Worm (Caenorhabditis elegans) whole organism, L3 larva: Measurements from ENCODE around the gene clec-168.
A peak's percentile ranks its signal among the peaks of the same experiment; 100 is the strongest.

ENCODE experiments used
- R02D3.7 ChIP-seq: fragments of 150-350 bp; optimal IDR thresholded peaks from 2 replicates; lab custom pipeline; 2014; ENCODE audit warnings: missing biosample characterization, missing genetic modification characterization
- ZK546.5 ChIP-seq: sonication (generic microtip); optimal IDR thresholded peaks from 2 replicates; lab custom pipeline; 2017; ENCODE audit warnings: missing biosample characterization, missing genetic modification characterization
- aly-2 ChIP-seq: fragments of 150-350 bp; optimal IDR thresholded peaks from 2 replicates; lab custom pipeline; 2014; ENCODE audit warnings: missing biosample characterization, missing genetic modification characterization
- ama-1 ChIP-seq: fragments of 150-350 bp; optimal IDR thresholded peaks from 2 replicates; lab custom pipeline; 2018
- ceh-16 ChIP-seq: sonication (generic microtip); optimal IDR thresholded peaks from 2 replicates; lab custom pipeline; 2017; ENCODE audit warnings: missing biosample characterization, missing genetic modification characterization
- ceh-28 ChIP-seq: fragments of 150-350 bp; optimal IDR thresholded peaks from 2 replicates; lab custom pipeline; 2014; ENCODE audit warnings: missing biosample characterization, missing genetic modification reagents, missing genetic modification characterization
- ceh-82 ChIP-seq: fragments of 150-350 bp; optimal IDR thresholded peaks from 2 replicates; lab custom pipeline; 2014; ENCODE audit warnings: missing biosample characterization, missing genetic modification characterization
- egl-27 ChIP-seq: sonication (generic microtip); optimal IDR thresholded peaks from 4 replicates; lab custom pipeline; 2017; ENCODE audit warnings: missing biosample characterization, missing genetic modification reagents, missing genetic modification characterization
- egl-5 ChIP-seq: fragments of 150-350 bp; optimal IDR thresholded peaks from 2 replicates; lab custom pipeline; 2017; ENCODE audit warnings: missing biosample characterization, missing genetic modification reagents, missing genetic modification characterization, inconsistent platforms
- elt-1 ChIP-seq: fragments of 150-350 bp; optimal IDR thresholded peaks from 2 replicates; lab custom pipeline; 2014; ENCODE audit warnings: missing biosample characterization, missing genetic modification characterization
- elt-2 ChIP-seq: sonication (generic microtip); optimal IDR thresholded peaks from 2 replicates; lab custom pipeline; 2016; ENCODE audit warnings: missing genetic modification reagents, mild to moderate bottlenecking, missing genetic modification characterization, missing compliant biosample characterization
- elt-3 ChIP-seq, 3 experiments: fragments of 150-350 bp in 1 of 3; sonication (generic microtip) in 2 of 3; optimal IDR thresholded peaks; 2 replicates in 2 of 3; 4 replicates in 1 of 3; lab custom pipeline; 2014 to 2017; ENCODE audit warnings: missing biosample characterization in 3 of 3, missing genetic modification characterization in 3 of 3
- eor-1 ChIP-seq, 2 experiments: fragments of 150-350 bp; optimal IDR thresholded peaks; 2 replicates each; lab custom pipeline; 2014 to 2018; ENCODE audit warnings: missing biosample characterization in 2 of 2, missing genetic modification characterization in 2 of 2
- fkh-10 ChIP-seq: sonication (generic microtip); optimal IDR thresholded peaks from 2 replicates; lab custom pipeline; 2017; ENCODE audit warnings: missing biosample characterization, missing genetic modification reagents, missing genetic modification characterization
- fkh-2 ChIP-seq: fragments of 150-350 bp; optimal IDR thresholded peaks from 2 replicates; lab custom pipeline; 2014; ENCODE audit warnings: missing biosample characterization, missing genetic modification reagents, missing genetic modification characterization
- jun-1 ChIP-seq: fragments of 150-350 bp; optimal IDR thresholded peaks from 2 replicates; lab custom pipeline; 2014; ENCODE audit warnings: missing biosample characterization, missing genetic modification reagents, missing genetic modification characterization
- lsy-12 ChIP-seq: sonication (generic microtip); optimal IDR thresholded peaks from 2 replicates; lab custom pipeline; 2016; ENCODE audit warnings: mild to moderate bottlenecking, missing genetic modification characterization, missing compliant biosample characterization
- mdl-1 ChIP-seq: fragments of 150-350 bp; optimal IDR thresholded peaks from 2 replicates; lab custom pipeline; 2014; ENCODE audit warnings: missing biosample characterization, missing genetic modification characterization
- mml-1 ChIP-seq: fragments of 150-350 bp; sonication (generic microtip); optimal IDR thresholded peaks from 3 replicates; lab custom pipeline; 2014; ENCODE audit warnings: missing biosample characterization, missing genetic modification characterization
- nfya-1 ChIP-seq: sonication (generic microtip); optimal IDR thresholded peaks from 2 replicates; lab custom pipeline; 2017; ENCODE audit warnings: missing genetic modification characterization, mild to moderate bottlenecking, missing compliant biosample characterization, antibody characterized with exemption, moderate library complexity; ENCODE audit not compliant: insufficient read depth
- nhr-11 ChIP-seq: fragments of 150-350 bp; optimal IDR thresholded peaks from 2 replicates; lab custom pipeline; 2014; ENCODE audit warnings: missing biosample characterization, missing genetic modification characterization
- nhr-237 ChIP-seq: fragments of 150-350 bp; optimal IDR thresholded peaks from 2 replicates; lab custom pipeline; 2014; ENCODE audit warnings: missing biosample characterization, missing genetic modification characterization
- nhr-43 ChIP-seq: sonication (generic microtip); optimal IDR thresholded peaks from 2 replicates; lab custom pipeline; 2016; ENCODE audit warnings: mild to moderate bottlenecking, missing genetic modification characterization, missing compliant biosample characterization; ENCODE audit not compliant: poor library complexity, severe bottlenecking
- nhr-67 ChIP-seq: fragments of 150-350 bp; optimal IDR thresholded peaks from 2 replicates; lab custom pipeline; 2014; ENCODE audit warnings: missing biosample characterization, missing genetic modification characterization
- nhr-76 ChIP-seq: fragments of 150-350 bp; sonication (generic microtip); optimal IDR thresholded peaks from 5 replicates; lab custom pipeline; 2014; ENCODE audit warnings: missing biosample characterization, missing genetic modification characterization
- nhr-77 ChIP-seq: fragments of 150-350 bp; optimal IDR thresholded peaks from 2 replicates; lab custom pipeline; 2014; ENCODE audit warnings: missing biosample characterization, missing genetic modification characterization
- pha-4 ChIP-seq: fragments of 150-350 bp; optimal IDR thresholded peaks from 2 replicates; lab custom pipeline; 2014; ENCODE audit warnings: missing biosample characterization, missing genetic modification reagents, missing genetic modification characterization
- pqm-1 ChIP-seq: fragments of 150-350 bp; optimal IDR thresholded peaks from 2 replicates; lab custom pipeline; 2017; ENCODE audit warnings: missing biosample characterization, missing genetic modification characterization, inconsistent platforms
- skn-1 ChIP-seq: fragments of 150-350 bp; optimal IDR thresholded peaks from 2 replicates; lab custom pipeline; 2014; ENCODE audit warnings: missing biosample characterization, missing genetic modification characterization
- snpc-4 ChIP-seq: fragments of 150-350 bp; optimal IDR thresholded peaks from 2 replicates; lab custom pipeline; 2014; ENCODE audit warnings: missing biosample characterization, missing genetic modification characterization
- unc-39 ChIP-seq: sonication (generic microtip); optimal IDR thresholded peaks from 4 replicates; lab custom pipeline; 2017; ENCODE audit warnings: missing biosample characterization, missing genetic modification characterization
- unc-62 ChIP-seq: fragments of 150-350 bp; sonication (generic microtip); optimal IDR thresholded peaks from 4 replicates; lab custom pipeline; 2014; ENCODE audit warnings: missing biosample characterization, missing genetic modification reagents, missing genetic modification characterization
- zag-1 ChIP-seq: fragments of 150-350 bp; optimal IDR thresholded peaks from 2 replicates; lab custom pipeline; 2014; ENCODE audit warnings: missing biosample characterization, missing genetic modification characterization
- ztf-11 ChIP-seq: fragments of 150-350 bp; optimal IDR thresholded peaks from 2 replicates; lab custom pipeline; 2014; ENCODE audit warnings: missing biosample characterization, missing genetic modification characterization
- ztf-4 ChIP-seq: fragments of 150-350 bp; optimal IDR thresholded peaks from 2 replicates; lab custom pipeline; 2014; ENCODE audit warnings: missing biosample characterization, missing genetic modification characterization

The clec-168 gene

DNA sequence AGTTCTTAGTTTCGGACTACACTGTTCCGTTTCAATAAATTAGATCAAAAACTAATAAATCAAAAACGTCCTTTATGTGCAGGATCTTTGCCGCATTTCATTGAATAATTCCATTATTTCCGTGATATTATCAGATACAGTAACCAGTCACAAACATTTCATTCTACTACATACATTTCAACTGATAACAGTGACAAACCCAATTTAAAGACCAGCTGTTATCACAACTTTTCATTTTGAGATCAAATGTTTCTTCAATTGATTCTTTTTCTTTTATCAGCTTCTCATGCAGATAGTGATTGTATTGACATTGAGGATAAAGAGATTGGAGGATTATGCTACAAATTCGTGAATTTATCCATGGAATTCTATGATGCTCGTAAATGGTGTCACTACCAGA is at the start of gene clec-168:
clec-168 (plus strand) TSS at position 247 of the 400 bp plus-strand sequence.
- TF ChIP-seq pqm-1 (peak; percentile 78), zag-1 (tag; lab: Kevin White, UChicago) (no peak), elt-2 (tag; lab: Kevin White, UChicago) (peak; percentile 69), unc-39 (tag; lab: Kevin White, UChicago) (no peak)

ce11 chrIV:1207980-1208379 is 48.8 kb upstream of the clec-168 start, which contains the start of gene dsl-1:
Gene dsl-1, minus strand, starts transcription at chrIV:1208080.
- TF ChIP-seq fkh-10 (GFP tag; lab: Kevin White, UChicago) (no peak), nhr-43 (tag; lab: Kevin White, UChicago) (no peak), ztf-11 (tag; lab: Kevin White, UChicago) (no peak), unc-62 (no peak), skn-1 (tag; lab: Kevin White, UChicago) (no peak), egl-5 (tag; lab: Kevin White, UChicago) (no peak), mdl-1 (tag; lab: Kevin White, UChicago) (no peak), fkh-2 (tag; lab: Kevin White, UChicago) (no peak), lsy-12 (no peak), elt-3 (tag; optimal IDR thresholded peaks at IDR 0.05; lab: Kevin White, UChicago) (no peak), pha-4 (tag; lab: Kevin White, UChicago) (no peak), aly-2 (no peak), ceh-16 (no peak), ceh-28 (tag; lab: Kevin White, UChicago) (no peak), nhr-76 (tag; lab: Kevin White, UChicago) (no peak), nhr-11 (no peak), nfya-1 (tag; lab: Kevin White, UChicago) (no peak)

ce11 chrIV:1209320-1209719 is 47.4 kb upstream of the clec-168 start:
- no peak for TF ChIP-seq unc-62
- TF ChIP-seq egl-27 (tag; lab: Kevin White, UChicago), result no peak
- no peak for TF ChIP-seq ztf-4 (tag; lab: Kevin White, UChicago)
- TF ChIP-seq lsy-12, result no peak
- TF ChIP-seq mml-1, result no peak
- no peak for TF ChIP-seq R02D3.7

- TF ChIP-seq egl-5 (tag; lab: Kevin White, UChicago) (no peak), elt-3 (tag; optimal IDR thresholded peaks at IDR 0.05; lab: Kevin White, UChicago) (no peak), ama-1 (lab: Kevin White, UChicago) (no peak), unc-62 (no peak), elt-1 (tag; lab: Kevin White, UChicago) (no peak), elt-2 (tag; lab: Kevin White, UChicago) (no peak), nhr-237 (tag; lab: Kevin White, UChicago) (no peak), mml-1 (no peak), mdl-1 (tag; lab: Kevin White, UChicago) (no peak), nhr-77 (tag; lab: Kevin White, UChicago) (no peak), nhr-76 (tag; lab: Kevin White, UChicago) (no peak), jun-1 (tag; lab: Kevin White, UChicago) (no peak)
Observed at ce11 chrIV:1209813-1210212, 47.0 kb upstream of the clec-168 start.

DNA sequence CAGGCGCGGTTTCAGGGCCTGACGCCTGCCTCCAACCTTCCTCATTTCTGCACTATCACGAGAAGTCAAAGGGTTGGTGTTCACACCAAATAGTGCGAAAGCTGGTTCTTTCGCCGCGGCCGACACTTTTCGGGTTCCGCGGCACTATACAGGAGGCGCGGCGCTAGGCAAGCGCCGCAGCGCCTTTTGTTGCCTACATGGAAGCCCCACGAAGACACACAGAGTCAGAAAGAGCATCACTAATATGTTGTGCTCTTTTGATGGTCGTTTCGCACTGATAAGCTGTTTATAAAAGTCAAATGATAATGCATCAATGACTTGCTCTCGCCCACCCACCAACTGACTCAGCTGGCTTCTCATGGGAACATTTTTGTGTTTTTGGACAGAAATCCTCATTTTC is 44.9 kb upstream of the clec-168 start:
- TF ChIP-seq elt-2 (tag; lab: Kevin White, UChicago) (peak; percentile 60), eor-1 (tag; optimal IDR thresholded peaks at IDR 0.05; lab: Kevin White, UChicago) (no peak), nhr-67 (no peak), nhr-11 (no peak), egl-27 (tag; lab: Kevin White, UChicago) (no peak), ztf-4 (tag; lab: Kevin White, UChicago) (no peak), ZK546.5 (tag; lab: Kevin White, UChicago) (no peak), pqm-1 (peak; percentile 10), nfya-1 (tag; lab: Kevin White, UChicago) (no peak), unc-39 (tag; lab: Kevin White, UChicago) (no peak), jun-1 (tag; lab: Kevin White, UChicago) (no peak), ceh-82 (tag; lab: Kevin White, UChicago) (no peak), snpc-4 (peak; percentile 48), lsy-12 (no peak)
